Worm (Caenorhabditis elegans) whole organism, young adult: ENCODE measurements around the gene R03G8.3.

ENCODE experiments used
- C17E4.6 ChIP-seq: fragments of 200-800 bp; sonication (Bioruptor generic); IDR thresholded peaks from 2 replicates; pipeline ENCODE4 v1.3.6; 2022; ENCODE audit warnings: missing genetic modification reagents, missing genetic modification characterization, missing compliant biosample characterization
- F10E7.11 ChIP-seq: sonication (generic microtip); optimal IDR thresholded peaks from 2 replicates; lab custom pipeline; 2017; ENCODE audit warnings: mild to moderate bottlenecking, missing genetic modification characterization, moderate library complexity, missing compliant biosample characterization
- F22D6.2 ChIP-seq: sonication (generic microtip); optimal IDR thresholded peaks from 2 replicates; lab custom pipeline; 2016; ENCODE audit warnings: mild to moderate bottlenecking, missing genetic modification characterization, missing compliant biosample characterization
- F33H1.4 ChIP-seq: fragments of 200-800 bp; sonication (Bioruptor generic); IDR thresholded peaks from 2 replicates; pipeline ENCODE4 v1.3.6; 2022; ENCODE audit warnings: missing genetic modification reagents, missing genetic modification characterization, missing compliant biosample characterization
- F49E8.2 ChIP-seq: sonication (generic microtip); optimal IDR thresholded peaks from 3 replicates; lab custom pipeline; 2017; ENCODE audit warnings: missing genetic modification characterization, mild to moderate bottlenecking, missing compliant biosample characterization, antibody characterized with exemption, moderate library complexity; ENCODE audit not compliant: insufficient read depth
- F57C9.4 ChIP-seq: sonication (generic microtip); optimal IDR thresholded peaks from 2 replicates; lab custom pipeline; 2017; ENCODE audit warnings: mild to moderate bottlenecking, missing genetic modification characterization, missing compliant biosample characterization
- K12H6.12 ChIP-seq: fragments of 200-800 bp; sonication (Bioruptor generic); optimal IDR thresholded peaks from 2 replicates; lab custom pipeline; 2018; ENCODE audit warnings: mild to moderate bottlenecking, missing genetic modification characterization, missing compliant biosample characterization
- T26A5.8 ChIP-seq: sonication (generic microtip); optimal IDR thresholded peaks from 2 replicates; lab custom pipeline; 2016; ENCODE audit warnings: missing genetic modification characterization, missing compliant biosample characterization
- Y56A3A.18 ChIP-seq: fragments of 200-800 bp; sonication (Bioruptor generic); IDR thresholded peaks from 2 replicates; pipeline ENCODE4 v1.3.6; 2022; ENCODE audit warnings: missing genetic modification reagents, missing genetic modification characterization, missing compliant biosample characterization
- atf-7 ChIP-seq: sonication (generic microtip); optimal IDR thresholded peaks from 2 replicates; lab custom pipeline; 2017; ENCODE audit warnings: mild to moderate bottlenecking, missing genetic modification characterization, missing compliant biosample characterization
- athp-1 ChIP-seq: sonication (generic microtip); optimal IDR thresholded peaks from 2 replicates; lab custom pipeline; 2017; ENCODE audit warnings: mild to moderate bottlenecking, missing genetic modification characterization, missing compliant biosample characterization
- bed-1 ChIP-seq: fragments of 200-800 bp; sonication (Bioruptor generic); IDR thresholded peaks from 2 replicates; pipeline ENCODE4 v1.3.6; 2022; ENCODE audit warnings: missing genetic modification reagents, missing genetic modification characterization, missing compliant biosample characterization
- bed-2 ChIP-seq: fragments of 200-800 bp; sonication (Bioruptor generic); IDR thresholded peaks from 2 replicates; pipeline ENCODE4 v1.3.6; 2022; ENCODE audit warnings: missing genetic modification reagents, missing genetic modification characterization, missing compliant biosample characterization
- dpff-1 ChIP-seq: sonication (generic microtip); optimal IDR thresholded peaks from 2 replicates; lab custom pipeline; 2017; ENCODE audit warnings: mild to moderate bottlenecking, missing genetic modification characterization, missing compliant biosample characterization
- egl-44 ChIP-seq: fragments of 200-800 bp; sonication (Bioruptor generic); IDR thresholded peaks from 2 replicates; pipeline ENCODE4 v1.3.6; 2022; ENCODE audit warnings: missing genetic modification reagents, missing genetic modification characterization, missing compliant biosample characterization
- ekl-4 ChIP-seq: fragments of 200-800 bp; sonication (Bioruptor generic); IDR thresholded peaks from 2 replicates; pipeline ENCODE4 v1.3.6; 2022; ENCODE audit warnings: missing genetic modification reagents, missing genetic modification characterization, missing compliant biosample characterization
- fkh-3 ChIP-seq: sonication (generic microtip); optimal IDR thresholded peaks from 2 replicates; lab custom pipeline; 2016; ENCODE audit warnings: mild to moderate bottlenecking, missing genetic modification characterization, missing compliant biosample characterization
- gei-17 ChIP-seq: fragments of 200-800 bp; sonication (Bioruptor generic); optimal IDR thresholded peaks from 2 replicates; lab custom pipeline; 2018; ENCODE audit warnings: mild to moderate bottlenecking, missing genetic modification characterization, missing compliant biosample characterization
- him-1 ChIP-seq: sonication (generic microtip); optimal IDR thresholded peaks from 2 replicates; lab custom pipeline; 2016; ENCODE audit warnings: missing genotype, missing genetic modification reagents, missing genetic modification characterization, missing compliant biosample characterization
- hmg-1.2 ChIP-seq: fragments of 200-800 bp; sonication (Bioruptor generic); IDR thresholded peaks from 2 replicates; pipeline ENCODE4 v1.3.6; 2022; ENCODE audit warnings: missing genetic modification reagents, missing genetic modification characterization, missing compliant biosample characterization
- let-526 ChIP-seq: fragments of 200-800 bp; sonication (Bioruptor generic); IDR thresholded peaks from 2 replicates; pipeline ENCODE4 v1.3.6; 2022; ENCODE audit warnings: missing genetic modification reagents, missing genetic modification characterization, missing compliant biosample characterization
- lin-26 ChIP-seq: fragments of 200-800 bp; sonication (Bioruptor generic); IDR thresholded peaks from 2 replicates; pipeline ENCODE4 v1.3.6; 2022; ENCODE audit warnings: missing genetic modification reagents, missing genetic modification characterization, missing compliant biosample characterization
- lin-35 ChIP-seq, 3 experiments: fragments of 150-350 bp in 2 of 3; sonication (generic microtip) in 1 of 3; optimal IDR thresholded peaks; 2 replicates each; lab custom pipeline; 2014 to 2018; ENCODE audit warnings: missing biosample characterization in 3 of 3, missing genetic modification characterization in 3 of 3, missing genetic modification reagents in 3 of 3
- lin-40 ChIP-seq: sonication (generic microtip); optimal IDR thresholded peaks from 2 replicates; lab custom pipeline; 2016; ENCODE audit warnings: missing genetic modification characterization, mild to moderate bottlenecking, missing compliant biosample characterization, missing genotype, missing genetic modification reagents
- lir-1 ChIP-seq: fragments of 200-800 bp; sonication (Bioruptor generic); conservative IDR thresholded peaks from 2 replicates; pipeline ENCODE4 v1.3.6; 2022; ENCODE audit warnings: missing genetic modification reagents, missing genetic modification characterization, missing compliant biosample characterization
- lsl-1 ChIP-seq: fragments of 200-800 bp; sonication (Bioruptor generic); optimal IDR thresholded peaks from 2 replicates; lab custom pipeline; 2018; ENCODE audit warnings: mild to moderate bottlenecking, missing genetic modification characterization, moderate library complexity, missing compliant biosample characterization
- lsy-27 ChIP-seq: sonication (generic microtip); optimal IDR thresholded peaks from 2 replicates; lab custom pipeline; 2017; ENCODE audit warnings: missing genetic modification characterization, mild to moderate bottlenecking, missing compliant biosample characterization, antibody characterized with exemption, missing genotype, borderline replicate concordance; ENCODE audit not compliant: insufficient read depth
- madf-3 ChIP-seq: fragments of 200-800 bp; sonication (Bioruptor generic); IDR thresholded peaks from 2 replicates; pipeline ENCODE4 v1.3.6; 2022; ENCODE audit warnings: missing genetic modification reagents, missing genetic modification characterization, missing compliant biosample characterization
- madf-8 ChIP-seq: fragments of 200-800 bp; sonication (Bioruptor generic); conservative IDR thresholded peaks from 2 replicates; pipeline ENCODE4 v1.3.6; 2022; ENCODE audit warnings: missing genetic modification reagents, missing genetic modification characterization, missing compliant biosample characterization
- mxl-1 ChIP-seq: sonication (generic microtip); optimal IDR thresholded peaks from 2 replicates; lab custom pipeline; 2016; ENCODE audit warnings: missing genetic modification characterization, missing compliant biosample characterization
- nhr-179 ChIP-seq: sonication (generic microtip); optimal IDR thresholded peaks from 2 replicates; lab custom pipeline; 2016; ENCODE audit warnings: mild to moderate bottlenecking, missing genetic modification characterization, missing compliant biosample characterization
- nhr-90 ChIP-seq: sonication (generic microtip); optimal IDR thresholded peaks from 2 replicates; lab custom pipeline; 2016; ENCODE audit warnings: missing genotype, mild to moderate bottlenecking, missing genetic modification characterization, missing compliant biosample characterization
- pha-4 ChIP-seq: fragments of 150-350 bp; sonication (generic microtip); optimal IDR thresholded peaks from 2 replicates; lab custom pipeline; 2014; ENCODE audit warnings: missing biosample characterization, missing genetic modification reagents, missing genetic modification characterization
- rcor-1 ChIP-seq: fragments of 200-800 bp; sonication (Bioruptor generic); IDR thresholded peaks from 2 replicates; pipeline ENCODE4 v1.3.6; 2022; ENCODE audit warnings: missing genetic modification reagents, missing genetic modification characterization, missing compliant biosample characterization
- rec-8 ChIP-seq, 2 experiments: sonication (generic microtip); optimal IDR thresholded peaks; 2 replicates each; lab custom pipeline; 2016; ENCODE audit warnings: mild to moderate bottlenecking in 2 of 2, missing genetic modification characterization in 2 of 2, missing genetic modification reagents in 2 of 2, missing genotype in 2 of 2, missing biosample characterization in 1 of 2, missing compliant biosample characterization in 1 of 2, moderate library complexity in 1 of 2
- rpc-1 ChIP-seq, 2 experiments: fragments of 150-350 bp in 1 of 2; sonication (generic microtip) in 1 of 2; optimal IDR thresholded peaks; 2 replicates each; lab custom pipeline; 2014 to 2018; ENCODE audit warnings: missing biosample characterization in 1 of 2, missing genetic modification characterization in 1 of 2, missing genetic modification reagents in 1 of 2, missing genotype in 1 of 2
- somi-1 ChIP-seq: fragments of 200-800 bp; sonication (Bioruptor generic); optimal IDR thresholded peaks from 2 replicates; lab custom pipeline; 2018; ENCODE audit warnings: mild to moderate bottlenecking, missing genetic modification characterization, missing compliant biosample characterization
- zim-3 ChIP-seq: sonication (generic microtip); optimal IDR thresholded peaks from 2 replicates; lab custom pipeline; 2017; ENCODE audit warnings: mild to moderate bottlenecking, missing genetic modification characterization, moderate library complexity, missing compliant biosample characterization
- ztf-18 ChIP-seq: sonication (generic microtip); optimal IDR thresholded peaks from 2 replicates; lab custom pipeline; 2016; ENCODE audit warnings: missing genotype, mild to moderate bottlenecking, missing genetic modification characterization, missing compliant biosample characterization
- ztf-22 ChIP-seq: fragments of 200-800 bp; sonication (Bioruptor generic); optimal IDR thresholded peaks from 2 replicates; lab custom pipeline; 2018; ENCODE audit warnings: mild to moderate bottlenecking, missing genetic modification characterization, moderate library complexity, missing compliant biosample characterization
- ztf-25 ChIP-seq: fragments of 200-800 bp; sonication (Bioruptor generic); IDR thresholded peaks from 2 replicates; pipeline ENCODE4 v1.3.6; 2022; ENCODE audit warnings: missing genetic modification reagents, missing genetic modification characterization, missing compliant biosample characterization
- ztf-26 ChIP-seq: sonication (generic microtip); optimal IDR thresholded peaks from 2 replicates; lab custom pipeline; 2017; ENCODE audit warnings: missing genetic modification characterization, missing compliant biosample characterization
- ztf-28 ChIP-seq: fragments of 200-800 bp; sonication (Bioruptor generic); IDR thresholded peaks from 2 replicates; pipeline ENCODE4 v1.3.6; 2022; ENCODE audit warnings: missing genetic modification reagents, missing genetic modification characterization, missing compliant biosample characterization
- ztf-6 ChIP-seq: fragments of 200-800 bp; sonication (Bioruptor generic); IDR thresholded peaks from 2 replicates; pipeline ENCODE4 v1.3.6; 2022; ENCODE audit warnings: missing genetic modification reagents, missing genetic modification characterization, missing compliant biosample characterization

R03G8.3 gene

ce11 chrX:13046324-13046723 is 44.4 kb upstream of the R03G8.3 start (continued):
- TF ChIP-seq lin-35 (GFP tag; optimal IDR thresholded peaks at IDR 0.05; lab: Kevin White, UChicago): peak in 1 of 3 experiments; percentile 72
- TF ChIP-seq fkh-3 (tag; lab: Kevin White, UChicago): peak; percentile 84
- TF ChIP-seq nhr-90 (tag; lab: Kevin White, UChicago): peak; percentile 91
- peak; percentile 80 for TF ChIP-seq ztf-18 (tag; lab: Kevin White, UChicago)
- TF ChIP-seq somi-1 (GFP tag; lab: Kevin White, UChicago): peak; percentile 73
- peak; percentile 96 for TF ChIP-seq zim-3 (tag; lab: Kevin White, UChicago)
- TF ChIP-seq egl-44: peak; percentile 75
- TF ChIP-seq madf-3 (GFP tag; lab: Robert Waterston, UW): 0 out of 2 replicates have a peak, but pooled peaks have one; percentile 62
- TF ChIP-seq rcor-1 (GFP tag; lab: Robert Waterston, UW): peak; percentile 92
- TF ChIP-seq T26A5.8 (tag; lab: Kevin White, UChicago): peak; percentile 91
- TF ChIP-seq ztf-6 (GFP tag; lab: Robert Waterston, UW): peak; percentile 9; the same call in 1 of the 2 replicates
- peak; percentile 75 for TF ChIP-seq athp-1 (tag; lab: Kevin White, UChicago)
- peak; percentile 93 for TF ChIP-seq ztf-25 (GFP tag; lab: Robert Waterston, UW)
- TF ChIP-seq F22D6.2 (tag; lab: Kevin White, UChicago): peak; percentile 68
- peak; percentile 46 for TF ChIP-seq ztf-22 (GFP tag; lab: Kevin White, UChicago)
- TF ChIP-seq F57C9.4: peak; percentile 63
- peak; percentile 99 for TF ChIP-seq rpc-1 (optimal IDR thresholded peaks at IDR 0.05; lab: Kevin White, UChicago)
- peak; percentile 95 for TF ChIP-seq rpc-1 (tag; optimal IDR thresholded peaks at IDR 0.05; lab: Kevin White, UChicago)
- peak; percentile 51 for TF ChIP-seq lir-1
- TF ChIP-seq ztf-28 (GFP tag; lab: Robert Waterston, UW): peak; percentile 86
- peak; percentile 91 for TF ChIP-seq ekl-4 (GFP tag; lab: Robert Waterston, UW)
- peak; percentile 86 for TF ChIP-seq lsy-27
- TF ChIP-seq mxl-1 (tag; lab: Kevin White, UChicago): peak; percentile 83
- peak; percentile 93 for TF ChIP-seq him-1 (tag; lab: Kevin White, UChicago)
- peak; percentile 96 for TF ChIP-seq hmg-1.2 (GFP tag; lab: Robert Waterston, UW)
- TF ChIP-seq ztf-26 (tag; lab: Kevin White, UChicago): peak; percentile 88
- peak; percentile 23; the same call in 1 of the 2 replicates for TF ChIP-seq madf-8 (GFP tag; lab: Robert Waterston, UW)
- peak; percentile 82; the same call in 1 of the 2 replicates for TF ChIP-seq bed-1
- TF ChIP-seq gei-17 (GFP tag; lab: Kevin White, UChicago): peak; percentile 84
- TF ChIP-seq let-526: peak; percentile 68
- TF ChIP-seq lin-26 (GFP tag; lab: Robert Waterston, UW): peak; percentile 96
- TF ChIP-seq, all 124 proteins: peak for 99; not testable (repeated sequence) for 25

- TF ChIP-seq Y56A3A.18 (GFP tag; lab: Robert Waterston, UW) (no peak), rec-8 (tag; optimal IDR thresholded peaks at IDR 0.05; lab: Kevin White, UChicago) (no peak), lin-40 (tag; lab: Kevin White, UChicago) (no peak)
Observed at ce11 chrX:13048258-13048657, 42.5 kb upstream of the R03G8.3 start, which contains the start of gene C53C7.3. Gene C53C7.3 (plus strand): TSS chrX:13048558.

- TF ChIP-seq F33H1.4 (GFP tag; lab: Robert Waterston, UW): no peak
- TF ChIP-seq rec-8 (tag; optimal IDR thresholded peaks at IDR 0.05; lab: Kevin White, UChicago): no peak
- no peak for TF ChIP-seq nhr-179 (tag; lab: Kevin White, UChicago)
- no peak for TF ChIP-seq F10E7.11 (tag; lab: Kevin White, UChicago)
- no peak for TF ChIP-seq K12H6.12 (tag; lab: Kevin White, UChicago)
- no peak for TF ChIP-seq pha-4
- TF ChIP-seq atf-7 (tag; lab: Kevin White, UChicago): no peak
- TF ChIP-seq F49E8.2 (tag; lab: Kevin White, UChicago): no peak
- no peak for TF ChIP-seq lsl-1 (GFP tag; lab: Kevin White, UChicago)
- no peak for TF ChIP-seq bed-2
- no peak for TF ChIP-seq fkh-3 (tag; lab: Kevin White, UChicago)
- TF ChIP-seq lin-26 (GFP tag; lab: Robert Waterston, UW): no peak
- TF ChIP-seq ekl-4 (GFP tag; lab: Robert Waterston, UW): no peak
- no peak for TF ChIP-seq C17E4.6 (GFP tag; lab: Robert Waterston, UW)
- TF ChIP-seq bed-1: no peak
- TF ChIP-seq F22D6.2 (tag; lab: Kevin White, UChicago): no peak
- no peak for TF ChIP-seq dpff-1 (tag; lab: Kevin White, UChicago)
Observed at ce11 chrX:13051405-13051804, 39.4 kb upstream of the R03G8.3 start, which contains the start of gene K03A11.1. Gene K03A11.1 (plus strand): TSS chrX:13051705.
